Worm (Caenorhabditis elegans) whole organism, L2 larva: Measurements from ENCODE around the gene W10G11.3.
"Not testable (repeated sequence)": the region's sequence is repeated elsewhere in the genome, so short reads cannot be mapped to it uniquely, and the experiment has no call there.

Experiments used
- C34F6.9 ChIP-seq: fragments of 150-350 bp; optimal IDR thresholded peaks from 2 replicates; lab custom pipeline; 2014; ENCODE audit warnings: missing biosample characterization, missing genetic modification characterization
- F13H6.1 ChIP-seq: sonication (generic microtip); optimal IDR thresholded peaks from 2 replicates; lab custom pipeline; 2016; ENCODE audit warnings: missing genetic modification characterization, missing compliant biosample characterization
- Y55F3AM.14 ChIP-seq: fragments of 200-800 bp; sonication (Bioruptor generic); optimal IDR thresholded peaks from 2 replicates; lab custom pipeline; 2018; ENCODE audit warnings: mild to moderate bottlenecking, missing genetic modification characterization, missing compliant biosample characterization
- ZK546.5 ChIP-seq: sonication (generic microtip); optimal IDR thresholded peaks from 2 replicates; lab custom pipeline; 2017; ENCODE audit warnings: missing biosample characterization, missing genetic modification characterization
- alr-1 ChIP-seq: fragments of 150-350 bp; optimal IDR thresholded peaks from 2 replicates; lab custom pipeline; 2014; ENCODE audit warnings: missing biosample characterization, missing genetic modification characterization
- aly-2 ChIP-seq: fragments of 150-350 bp; optimal IDR thresholded peaks from 2 replicates; lab custom pipeline; 2014; ENCODE audit warnings: missing biosample characterization, missing genetic modification characterization
- blmp-1 ChIP-seq: sonication (generic microtip); optimal IDR thresholded peaks from 2 replicates; lab custom pipeline; 2017; ENCODE audit warnings: missing genetic modification characterization, mild to moderate bottlenecking, missing compliant biosample characterization, antibody characterized with exemption, moderate library complexity; ENCODE audit not compliant: insufficient read depth
- ceh-16 ChIP-seq: fragments of 150-350 bp; optimal IDR thresholded peaks from 2 replicates; lab custom pipeline; 2014; ENCODE audit warnings: missing biosample characterization, missing genetic modification characterization
- ceh-82 ChIP-seq: fragments of 150-350 bp; optimal IDR thresholded peaks from 2 replicates; lab custom pipeline; 2014; ENCODE audit warnings: missing biosample characterization, missing genetic modification characterization
- crh-2 ChIP-seq: sonication (generic microtip); optimal IDR thresholded peaks from 2 replicates; lab custom pipeline; 2017; ENCODE audit warnings: missing biosample characterization, missing genetic modification characterization
- dmd-4 ChIP-seq: sonication (generic microtip); optimal IDR thresholded peaks from 2 replicates; lab custom pipeline; 2017; ENCODE audit warnings: missing biosample characterization, missing genetic modification characterization
- egl-27 ChIP-seq: sonication (generic microtip); optimal IDR thresholded peaks from 3 replicates; lab custom pipeline; 2017; ENCODE audit warnings: missing biosample characterization, missing genetic modification reagents, missing genetic modification characterization
- fos-1 ChIP-seq: fragments of 150-350 bp; optimal IDR thresholded peaks from 2 replicates; lab custom pipeline; 2014; ENCODE audit warnings: missing biosample characterization, missing genetic modification characterization
- gmeb-1 ChIP-seq: fragments of 150-350 bp; optimal IDR thresholded peaks from 2 replicates; lab custom pipeline; 2014; ENCODE audit warnings: missing biosample characterization, missing genetic modification characterization
- lin-11 ChIP-seq: fragments of 150-350 bp; sonication (generic microtip); optimal IDR thresholded peaks from 2 replicates; lab custom pipeline; 2014; ENCODE audit warnings: missing biosample characterization, missing genetic modification characterization, inconsistent platforms, mixed read lengths
- lin-13 ChIP-seq: fragments of 150-350 bp; optimal IDR thresholded peaks from 2 replicates; lab custom pipeline; 2014; ENCODE audit warnings: missing biosample characterization, missing genetic modification reagents, missing genetic modification characterization
- lin-39 ChIP-seq: fragments of 150-350 bp; optimal IDR thresholded peaks from 2 replicates; lab custom pipeline; 2014; ENCODE audit warnings: missing biosample characterization, missing genetic modification reagents, missing genetic modification characterization
- lsy-2 ChIP-seq, 2 experiments: fragments of 150-350 bp in 1 of 2; sonication (generic microtip) in 1 of 2; optimal IDR thresholded peaks; 2 replicates each; lab custom pipeline; 2014 to 2017; ENCODE audit warnings: missing biosample characterization in 2 of 2, missing genetic modification characterization in 2 of 2
- mab-5 ChIP-seq: fragments of 150-350 bp; optimal IDR thresholded peaks from 2 replicates; lab custom pipeline; 2014; ENCODE audit warnings: missing biosample characterization, missing genetic modification characterization
- nhr-11 ChIP-seq: fragments of 150-350 bp; optimal IDR thresholded peaks from 2 replicates; lab custom pipeline; 2014; ENCODE audit warnings: missing biosample characterization, missing genetic modification characterization
- nhr-12 ChIP-seq: fragments of 150-350 bp; optimal IDR thresholded peaks from 2 replicates; lab custom pipeline; 2014; ENCODE audit warnings: missing biosample characterization, missing genetic modification characterization
- nhr-129 ChIP-seq: fragments of 150-350 bp; optimal IDR thresholded peaks from 2 replicates; lab custom pipeline; 2014; ENCODE audit warnings: missing biosample characterization, missing genetic modification characterization
- nhr-21 ChIP-seq: fragments of 150-350 bp; optimal IDR thresholded peaks from 2 replicates; lab custom pipeline; 2014; ENCODE audit warnings: missing biosample characterization, missing genetic modification characterization
- nhr-23 ChIP-seq: fragments of 150-350 bp; optimal IDR thresholded peaks from 2 replicates; lab custom pipeline; 2014; ENCODE audit warnings: missing biosample characterization, missing genetic modification reagents, missing genetic modification characterization
- nhr-237 ChIP-seq: fragments of 150-350 bp; optimal IDR thresholded peaks from 2 replicates; lab custom pipeline; 2014; ENCODE audit warnings: missing biosample characterization, missing genetic modification characterization
- nhr-25 ChIP-seq: fragments of 150-350 bp; sonication (generic microtip); optimal IDR thresholded peaks from 3 replicates; lab custom pipeline; 2014; ENCODE audit warnings: missing biosample characterization, missing genetic modification characterization
- nhr-77 ChIP-seq: fragments of 150-350 bp; optimal IDR thresholded peaks from 2 replicates; lab custom pipeline; 2014; ENCODE audit warnings: missing biosample characterization, missing genetic modification characterization
- peb-1 ChIP-seq: fragments of 150-350 bp; optimal IDR thresholded peaks from 2 replicates; lab custom pipeline; 2014; ENCODE audit warnings: missing biosample characterization, missing genetic modification characterization
- sma-3 ChIP-seq: sonication (generic microtip); optimal IDR thresholded peaks from 2 replicates; lab custom pipeline; 2016; ENCODE audit warnings: missing genetic modification reagents, missing genetic modification characterization, missing compliant biosample characterization
- sma-9 ChIP-seq, 2 experiments: fragments of 150-350 bp in 1 of 2; sonication (generic microtip) in 1 of 2; optimal IDR thresholded peaks; 2 replicates each; lab custom pipeline; 2014 to 2016; ENCODE audit warnings: missing genetic modification characterization in 2 of 2, mild to moderate bottlenecking in 1 of 2, missing biosample characterization in 1 of 2, missing compliant biosample characterization in 1 of 2, missing genetic modification reagents in 1 of 2, moderate library complexity in 1 of 2
- snpc-4 ChIP-seq: fragments of 150-350 bp; optimal IDR thresholded peaks from 2 replicates; lab custom pipeline; 2014; ENCODE audit warnings: missing biosample characterization, missing genetic modification characterization
- unc-39 ChIP-seq: fragments of 150-350 bp; optimal IDR thresholded peaks from 2 replicates; lab custom pipeline; 2014; ENCODE audit warnings: missing biosample characterization, missing genetic modification characterization
- unc-55 ChIP-seq: fragments of 150-350 bp; sonication (generic microtip); optimal IDR thresholded peaks from 3 replicates; lab custom pipeline; 2014; ENCODE audit warnings: missing biosample characterization, missing genetic modification reagents, missing genetic modification characterization
- zag-1 ChIP-seq: fragments of 150-350 bp; optimal IDR thresholded peaks from 2 replicates; lab custom pipeline; 2014; ENCODE audit warnings: missing biosample characterization, missing genetic modification characterization
- ztf-11 ChIP-seq: sonication (generic microtip); optimal IDR thresholded peaks from 2 replicates; lab custom pipeline; 2017; ENCODE audit warnings: missing biosample characterization, missing genetic modification characterization
- ztf-4 ChIP-seq: fragments of 150-350 bp; optimal IDR thresholded peaks from 2 replicates; lab custom pipeline; 2014; ENCODE audit warnings: missing biosample characterization, missing genetic modification characterization

W10G11.3 gene

ce11 chrII:3523547-3523946, 38.8 kb downstream of the W10G11.3 start:
- peak; percentile 87 for TF ChIP-seq unc-55
- TF ChIP-seq ZK546.5 (tag; lab: Kevin White, UChicago) = peak; percentile 6
- peak; percentile 55 for TF ChIP-seq sma-9 (GFP tag; optimal IDR thresholded peaks at IDR 0.05; lab: Kevin White, UChicago)
- not testable (repeated sequence) for TF ChIP-seq sma-9 (tag; optimal IDR thresholded peaks at IDR 0.05; lab: Kevin White, UChicago)
- peak; percentile 68 for TF ChIP-seq C34F6.9 (tag; lab: Kevin White, UChicago)
- peak; percentile 48 for TF ChIP-seq gmeb-1 (tag; lab: Kevin White, UChicago)
- peak; percentile 73 for TF ChIP-seq nhr-129 (tag; lab: Kevin White, UChicago)
- peak; percentile 61 for TF ChIP-seq nhr-25
- TF ChIP-seq lsy-2 (tag; optimal IDR thresholded peaks at IDR 0.05; lab: Kevin White, UChicago) = peak; percentile 89 to 97
- TF ChIP-seq lin-13 (GFP tag; lab: Kevin White, UChicago) = peak; percentile 67
- peak; percentile 20 for TF ChIP-seq zag-1 (tag; lab: Kevin White, UChicago)
- TF ChIP-seq crh-2 (tag; lab: Kevin White, UChicago) = peak; percentile 43
- TF ChIP-seq lin-11 (tag; lab: Kevin White, UChicago) = peak; percentile 4
- peak; percentile 32 for TF ChIP-seq sma-3 (GFP tag; lab: Kevin White, UChicago)
- TF ChIP-seq F13H6.1 (tag; lab: Kevin White, UChicago) = peak; percentile 56
- TF ChIP-seq, all 48 proteins: peak for 14; not testable (repeated sequence) for 34

- TF ChIP-seq mab-5 (tag; lab: Kevin White, UChicago) (no peak), nhr-25 (peak; percentile 15), Y55F3AM.14 (GFP tag; lab: Kevin White, UChicago) (no peak), F13H6.1 (tag; lab: Kevin White, UChicago) (peak; percentile 45), lin-11 (tag; lab: Kevin White, UChicago) (peak; percentile 12), fos-1 (peak; percentile 53), nhr-12 (tag; lab: Kevin White, UChicago) (no peak), ZK546.5 (tag; lab: Kevin White, UChicago) (no peak), ztf-11 (tag; lab: Kevin White, UChicago) (no peak), C34F6.9 (tag; lab: Kevin White, UChicago) (peak; percentile 39), ceh-82 (tag; lab: Kevin White, UChicago) (no peak), unc-55 (peak; percentile 60), blmp-1 (tag; lab: Kevin White, UChicago) (no peak), lin-39 (tag; lab: Kevin White, UChicago) (no peak), nhr-21 (tag; lab: Kevin White, UChicago) (no peak), snpc-4 (no peak), ztf-4 (tag; lab: Kevin White, UChicago) (no peak), sma-3 (GFP tag; lab: Kevin White, UChicago) (peak; percentile 49), crh-2 (tag; lab: Kevin White, UChicago) (peak; percentile 60), egl-27 (tag; lab: Kevin White, UChicago) (no peak), lin-13 (GFP tag; lab: Kevin White, UChicago) (peak; percentile 65), unc-39 (tag; lab: Kevin White, UChicago) (no peak), nhr-237 (tag; lab: Kevin White, UChicago) (no peak), nhr-77 (tag; lab: Kevin White, UChicago) (no peak), sma-9 (GFP tag; optimal IDR thresholded peaks at IDR 0.05; lab: Kevin White, UChicago) (peak; percentile 62), sma-9 (tag; optimal IDR thresholded peaks at IDR 0.05; lab: Kevin White, UChicago) (no peak), peb-1 (tag; lab: Kevin White, UChicago) (no peak), nhr-23 (no peak), ceh-16 (tag; lab: Kevin White, UChicago) (peak; percentile 24), nhr-129 (tag; lab: Kevin White, UChicago) (peak; percentile 66), alr-1 (tag; lab: Kevin White, UChicago) (no peak), nhr-11 (tag; lab: Kevin White, UChicago) (no peak), aly-2 (no peak), dmd-4 (tag; lab: Kevin White, UChicago) (no peak), lsy-2 (tag; optimal IDR thresholded peaks at IDR 0.05; lab: Kevin White, UChicago) (peak; percentile 74 to 78), zag-1 (tag; lab: Kevin White, UChicago) (peak; percentile 64)
- TF ChIP-seq, all 48 proteins: peak for 14
Observed at ce11 chrII:3520988-3521850, 41.1 kb downstream of the W10G11.3 start, which contains the start of gene W09G10.9. Gene W09G10.9, plus strand, starts transcription at chrII:3521800.
